Worm (Caenorhabditis elegans): ENCODE measurements around the gene T05A10.6.

The T05A10.6 gene

ce11 chrX:10820511-10820910 lies 26.0 kb upstream of the T05A10.6 start, which contains the start of gene F31B12.3:
Gene F31B12.3, minus strand, starts transcription at chrX:10820611.
- TF ChIP-seq tbx-8 (GFP tag; optimal IDR thresholded peaks at IDR 0.05) (no peak), M03D4.4 (tag; optimal IDR thresholded peaks at IDR 0.05) (no peak), drap-1 (GFP tag; optimal IDR thresholded peaks at IDR 0.05) (no peak), bed-3 (GFP tag; optimal IDR thresholded peaks at IDR 0.05) (no peak), mab-5 (tag; optimal IDR thresholded peaks at IDR 0.05) (no peak), flh-1 (GFP tag; optimal IDR thresholded peaks at IDR 0.05) (no peak), ham-2 (GFP tag; optimal IDR thresholded peaks at IDR 0.05) (no peak), blmp-1 (tag; optimal IDR thresholded peaks at IDR 0.05) (no peak), nhr-12 (tag; optimal IDR thresholded peaks at IDR 0.05) (no peak), lsy-2 (tag; optimal IDR thresholded peaks at IDR 0.05) (no peak)

- TF ChIP-seq mls-2 (tag; optimal IDR thresholded peaks at IDR 0.05) (no peak), unc-62 (GFP tag; optimal IDR thresholded peaks at IDR 0.05) (no peak), pha-4 (tag; optimal IDR thresholded peaks at IDR 0.05) (no peak), cnd-1 (tag; optimal IDR thresholded peaks at IDR 0.05) (no peak), unc-39 (tag; optimal IDR thresholded peaks at IDR 0.05) (no peak), lin-32 (GFP tag; optimal IDR thresholded peaks at IDR 0.05) (no peak), ceh-43 (GFP tag; optimal IDR thresholded peaks at IDR 0.05) (no peak), elt-3 (tag; optimal IDR thresholded peaks at IDR 0.05) (no peak), lsy-2 (tag; optimal IDR thresholded peaks at IDR 0.05) (no peak), nhr-2 (tag; optimal IDR thresholded peaks at IDR 0.05) (no peak), nhr-237 (tag; optimal IDR thresholded peaks at IDR 0.05) (no peak), nhr-28 (tag; optimal IDR thresholded peaks at IDR 0.05) (no peak), flh-1 (GFP tag; optimal IDR thresholded peaks at IDR 0.05) (no peak), unc-120 (tag; optimal IDR thresholded peaks at IDR 0.05; ENCODE audit: poor library complexity, severe bottlenecking) (no peak), nhr-76 (tag; optimal IDR thresholded peaks at IDR 0.05) (no peak), sptf-1 (tag; optimal IDR thresholded peaks at IDR 0.05) (no peak), mep-1 (tag; optimal IDR thresholded peaks at IDR 0.05) (no peak)
These were observed 9.9 kb upstream of the T05A10.6 start, which contains the start of gene F31B12.4 for ce11 chrX:10804441-10804840. Gene F31B12.4, plus strand, starts transcription at chrX:10804741.

- TF ChIP-seq elt-1 (tag; optimal IDR thresholded peaks at IDR 0.05; ENCODE audit: borderline replicate concordance, insufficient read depth): no peak
- TF ChIP-seq ham-2 (GFP tag; optimal IDR thresholded peaks at IDR 0.05): no peak
- no peak for TF ChIP-seq zip-8 (tag; optimal IDR thresholded peaks at IDR 0.05)
- TF ChIP-seq flh-1 (GFP tag; optimal IDR thresholded peaks at IDR 0.05): no peak
- no peak for TF ChIP-seq ceh-43 (GFP tag; optimal IDR thresholded peaks at IDR 0.05)
- TF ChIP-seq snpc-4 (tag; optimal IDR thresholded peaks at IDR 0.05): no peak
These were observed 2.1 kb downstream of the T05A10.6 start, which contains the start of gene vap-2 for ce11 chrX:10792435-10792834. Gene vap-2, minus strand, starts transcription at chrX:10792535.

- no peak for TF ChIP-seq ces-1 (GFP tag; optimal IDR thresholded peaks at IDR 0.05)
- TF ChIP-seq lin-13 (tag; optimal IDR thresholded peaks at IDR 0.05): no peak
- no peak for TF ChIP-seq nhr-2 (tag; optimal IDR thresholded peaks at IDR 0.05)
- TF ChIP-seq unc-120 (tag; optimal IDR thresholded peaks at IDR 0.05; ENCODE audit: poor library complexity, severe bottlenecking): no peak
- no peak for TF ChIP-seq snpc-4 (tag; optimal IDR thresholded peaks at IDR 0.05)
- no peak for TF ChIP-seq sem-2 (GFP tag; optimal IDR thresholded peaks at IDR 0.05)
- no peak for TF ChIP-seq zip-8 (tag; optimal IDR thresholded peaks at IDR 0.05)
- TF ChIP-seq elt-3 (tag; optimal IDR thresholded peaks at IDR 0.05): no peak
- no peak for TF ChIP-seq unc-62 (GFP tag; optimal IDR thresholded peaks at IDR 0.05)
These were observed 7.3 kb downstream of the T05A10.6 start, which contains the start of gene ttr-14 for ce11 chrX:10787203-10787602. Gene ttr-14, plus strand, starts transcription at chrX:10787503.

ce11 chrX:10783822-10784221 lies 10.7 kb downstream of the T05A10.6 start, which contains the start of gene clc-4:
Gene clc-4, minus strand, starts transcription at chrX:10783922.
- TF ChIP-seq unc-39 (tag; optimal IDR thresholded peaks at IDR 0.05) (no peak), flh-1 (GFP tag; optimal IDR thresholded peaks at IDR 0.05) (no peak), bed-3 (GFP tag; optimal IDR thresholded peaks at IDR 0.05) (no peak), elt-1 (tag; optimal IDR thresholded peaks at IDR 0.05; ENCODE audit: borderline replicate concordance, insufficient read depth) (no peak), sptf-1 (tag; optimal IDR thresholded peaks at IDR 0.05) (no peak), sem-2 (GFP tag; optimal IDR thresholded peaks at IDR 0.05) (no peak), blmp-1 (tag; optimal IDR thresholded peaks at IDR 0.05) (no peak), tbx-8 (GFP tag; optimal IDR thresholded peaks at IDR 0.05) (no peak), ceh-43 (GFP tag; optimal IDR thresholded peaks at IDR 0.05) (no peak), nhr-12 (tag; optimal IDR thresholded peaks at IDR 0.05) (no peak), nhr-76 (tag; optimal IDR thresholded peaks at IDR 0.05) (no peak), lsy-2 (tag; optimal IDR thresholded peaks at IDR 0.05) (no peak), elt-3 (tag; optimal IDR thresholded peaks at IDR 0.05) (no peak), mls-2 (tag; optimal IDR thresholded peaks at IDR 0.05) (no peak), lin-13 (tag; optimal IDR thresholded peaks at IDR 0.05) (no peak), nhr-237 (tag; optimal IDR thresholded peaks at IDR 0.05) (no peak)

All from whole organism, mixed stage, embryonic.